Worm (Caenorhabditis elegans): ENCODE measurements around the gene chil-5.
"Not testable (repeated sequence)": the region's sequence is repeated elsewhere in the genome, so short reads cannot be mapped to it uniquely, and the experiment has no call there.

The chil-5 gene

DNA sequence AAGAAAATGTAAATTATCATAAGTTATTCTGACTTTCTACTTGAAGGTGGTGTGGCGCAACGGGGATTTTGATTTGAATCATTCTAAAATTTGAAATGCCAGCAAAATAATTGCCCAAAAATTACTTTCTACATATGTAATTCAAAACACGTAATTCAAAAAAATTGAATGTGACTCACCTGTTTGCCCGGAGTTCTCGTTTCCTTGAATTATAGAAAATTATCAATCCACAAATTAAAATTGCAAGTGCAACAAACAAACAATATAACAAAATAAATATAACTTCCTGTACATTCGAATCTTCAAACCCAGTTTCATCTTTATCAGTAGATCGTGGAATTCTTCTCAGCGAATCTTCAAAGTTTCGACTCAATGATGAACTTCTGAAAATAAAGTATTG lies 8.7 kb upstream of the chil-5 start:
- TF ChIP-seq unc-62 (GFP tag; optimal IDR thresholded peaks at IDR 0.05), result no peak

DNA sequence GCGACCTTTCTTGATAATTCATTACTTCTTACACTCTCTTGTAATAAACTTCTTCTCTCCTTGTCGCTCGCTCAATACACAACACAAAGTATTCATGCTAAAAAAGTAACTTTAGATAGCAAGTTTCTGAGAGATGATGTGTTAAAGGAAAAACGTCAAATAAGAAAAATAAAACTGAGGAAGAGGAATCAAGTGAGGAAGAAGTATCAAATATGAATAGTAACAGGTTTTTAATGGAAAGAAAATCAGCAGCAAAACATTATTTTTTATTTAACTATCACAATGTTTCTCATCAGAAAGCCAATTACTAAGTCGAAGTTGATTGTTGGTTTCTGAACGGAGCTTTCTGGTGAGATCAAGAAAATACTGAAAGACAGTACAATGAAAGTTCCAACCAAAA lies 6.9 kb upstream of the chil-5 start, which contains the start of gene chil-1:
chil-1 (minus strand) TSS at position 101 of the 400 bp plus-strand sequence.
- not testable (repeated sequence) for TF ChIP-seq unc-62 (GFP tag; optimal IDR thresholded peaks at IDR 0.05)

DNA sequence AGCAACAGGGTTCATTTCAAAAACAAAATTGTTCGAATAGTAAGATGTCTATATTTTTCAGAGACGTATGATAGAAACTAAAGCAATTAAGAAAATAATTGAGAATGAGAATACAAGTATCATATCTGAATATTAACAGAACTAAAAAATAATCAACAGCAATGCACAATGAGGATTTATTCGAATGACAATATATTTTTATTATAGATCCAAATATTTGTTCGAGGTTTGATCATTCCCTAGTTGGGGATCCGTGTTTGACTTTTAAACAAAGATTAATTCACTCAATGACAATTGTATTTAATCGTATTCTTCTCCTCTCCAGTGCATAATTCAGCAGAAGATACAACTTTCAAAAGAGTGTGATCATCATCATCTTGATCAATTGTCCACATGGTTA lies 2.7 kb upstream of the chil-5 start, which contains the start of gene C08H9.18:
C08H9.18 (minus strand) TSS at position 101 of the 400 bp plus-strand sequence.
- no peak for TF ChIP-seq unc-62 (GFP tag; optimal IDR thresholded peaks at IDR 0.05)

DNA sequence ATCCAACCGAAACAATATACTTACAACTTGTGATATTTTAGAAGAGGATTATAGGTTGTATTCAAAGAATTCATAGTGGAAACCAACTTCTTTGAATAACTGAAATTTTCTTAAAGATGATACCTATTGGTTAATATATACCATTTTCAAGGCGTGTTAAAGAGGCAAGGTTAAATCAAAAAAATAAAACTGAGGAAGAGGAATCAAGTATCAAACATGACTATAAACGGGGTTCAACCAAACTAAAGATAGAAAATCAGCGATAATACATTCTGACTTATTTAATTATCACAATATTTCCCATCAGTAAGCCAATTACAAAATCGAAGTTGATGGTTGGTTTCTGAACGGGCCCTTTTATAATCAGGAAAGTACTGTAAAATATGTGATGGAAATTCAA lies 1.9 kb upstream of the chil-5 start, which contains the start of gene chil-3:
chil-3 (minus strand) TSS at position 101 of the 400 bp plus-strand sequence.
- TF ChIP-seq unc-62 (GFP tag; optimal IDR thresholded peaks at IDR 0.05), result no peak

DNA sequence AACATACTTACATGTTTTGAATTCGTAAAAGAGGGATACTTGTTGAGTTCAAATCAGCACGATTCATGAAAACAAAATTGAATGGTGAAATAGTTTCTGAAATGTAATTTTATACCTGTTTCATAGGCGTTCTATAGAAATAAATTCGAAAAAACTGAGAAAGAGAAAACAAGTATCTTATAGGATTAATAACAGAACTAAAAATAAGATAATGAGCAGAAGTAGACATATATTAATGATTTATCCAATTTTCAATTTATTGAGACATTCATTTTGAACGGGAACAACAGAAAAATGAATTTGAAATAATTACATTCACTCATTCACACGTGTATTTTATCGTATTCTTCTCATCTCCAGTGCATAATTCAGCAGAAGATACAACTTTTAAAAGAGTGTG lies 1.7 kb downstream of the chil-5 start, which contains the start of gene chil-6:
chil-6 (minus strand) TSS at position 101 of the 400 bp plus-strand sequence.
- TF ChIP-seq unc-62 (GFP tag; optimal IDR thresholded peaks at IDR 0.05), result no peak

DNA sequence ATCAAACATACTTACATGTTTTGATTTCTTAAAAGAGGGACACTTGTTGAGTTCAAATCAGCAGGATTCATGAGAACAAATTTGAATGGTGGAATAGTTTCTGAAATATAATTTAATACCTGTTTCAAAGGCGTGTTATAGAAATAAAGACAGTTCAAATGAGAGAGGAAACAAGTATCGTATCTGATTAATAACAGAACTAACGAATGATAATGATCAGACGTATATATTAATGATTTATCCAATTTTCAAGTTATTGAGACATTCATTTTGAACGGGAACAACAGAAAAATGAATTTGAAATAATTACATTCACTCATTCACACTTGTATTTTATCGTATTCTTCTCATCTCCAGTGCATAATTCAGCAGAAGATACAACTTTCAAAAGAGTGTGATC lies 3.9 kb downstream of the chil-5 start, which contains the start of gene chil-4:
chil-4 (minus strand) TSS at position 101 of the 400 bp plus-strand sequence.
- no peak for TF ChIP-seq unc-62 (GFP tag; optimal IDR thresholded peaks at IDR 0.05)

DNA sequence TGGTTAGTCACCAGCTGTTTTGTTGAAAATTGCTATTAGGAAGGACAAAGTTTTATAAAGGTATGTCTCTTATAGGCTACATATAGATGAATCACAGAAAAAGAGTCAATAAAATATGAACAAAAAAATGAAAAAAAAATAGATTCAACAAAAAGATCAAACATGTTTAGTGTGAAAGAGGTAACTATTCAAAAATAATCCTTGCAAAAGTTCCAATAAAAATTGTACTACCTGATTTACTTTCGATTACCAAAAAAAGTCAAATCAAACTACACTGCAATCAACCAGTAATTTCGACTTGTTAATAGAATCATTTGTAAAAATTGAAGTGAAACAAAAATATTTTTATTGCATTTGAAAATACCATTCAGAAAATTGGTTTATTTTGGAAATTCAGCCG lies 8.5 kb downstream of the chil-5 start, which contains the start of gene ZK938.10:
ZK938.10 (minus strand) TSS at position 101 of the 400 bp plus-strand sequence.
- TF ChIP-seq unc-62 (GFP tag; optimal IDR thresholded peaks at IDR 0.05), result no peak

DNA sequence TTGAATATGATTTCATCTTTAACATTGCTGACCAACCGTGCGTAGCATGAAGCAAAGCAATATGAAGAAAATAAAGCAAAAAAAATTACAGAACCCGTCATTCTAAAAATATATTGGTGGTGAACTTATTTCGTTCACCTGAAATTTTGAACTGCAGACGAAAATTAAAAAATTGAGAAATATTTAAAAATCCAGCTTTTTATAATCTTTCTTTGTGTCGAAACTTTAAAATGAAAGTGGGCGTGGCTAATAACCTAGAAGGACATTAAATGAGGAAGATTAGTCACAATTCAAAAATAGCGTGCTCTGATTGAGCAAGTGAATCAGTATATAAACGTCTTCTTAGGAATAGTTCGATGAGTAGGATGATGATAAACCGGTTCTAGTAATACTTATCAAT lies 10.0 kb downstream of the chil-5 start, which contains the start of gene old-2:
old-2 (minus strand) TSS at position 101 of the 400 bp plus-strand sequence.
- no peak for TF ChIP-seq unc-62 (GFP tag; optimal IDR thresholded peaks at IDR 0.05)

DNA sequence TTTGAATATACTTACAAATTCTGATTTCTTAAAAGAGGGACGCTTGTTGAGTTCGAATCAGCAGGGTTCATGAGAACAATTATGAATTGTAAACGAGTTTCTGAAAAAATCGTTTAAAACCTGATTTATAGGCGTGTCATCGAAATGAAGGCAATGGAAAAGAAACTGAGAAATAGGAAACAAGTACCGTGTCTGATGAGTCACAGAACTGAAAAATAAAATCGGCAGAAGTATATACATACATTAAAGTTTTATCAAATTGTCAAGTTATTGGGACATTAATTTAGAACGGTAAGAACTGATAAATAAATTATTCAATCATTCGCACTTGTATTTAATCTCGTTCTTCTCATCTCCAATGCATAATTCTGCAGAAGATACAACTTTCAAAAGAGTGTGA lies 14.2 kb downstream of the chil-5 start, which contains the start of gene chil-9:
chil-9 (minus strand) TSS at position 101 of the 400 bp plus-strand sequence.
- TF ChIP-seq unc-62 (GFP tag; optimal IDR thresholded peaks at IDR 0.05), result no peak

DNA sequence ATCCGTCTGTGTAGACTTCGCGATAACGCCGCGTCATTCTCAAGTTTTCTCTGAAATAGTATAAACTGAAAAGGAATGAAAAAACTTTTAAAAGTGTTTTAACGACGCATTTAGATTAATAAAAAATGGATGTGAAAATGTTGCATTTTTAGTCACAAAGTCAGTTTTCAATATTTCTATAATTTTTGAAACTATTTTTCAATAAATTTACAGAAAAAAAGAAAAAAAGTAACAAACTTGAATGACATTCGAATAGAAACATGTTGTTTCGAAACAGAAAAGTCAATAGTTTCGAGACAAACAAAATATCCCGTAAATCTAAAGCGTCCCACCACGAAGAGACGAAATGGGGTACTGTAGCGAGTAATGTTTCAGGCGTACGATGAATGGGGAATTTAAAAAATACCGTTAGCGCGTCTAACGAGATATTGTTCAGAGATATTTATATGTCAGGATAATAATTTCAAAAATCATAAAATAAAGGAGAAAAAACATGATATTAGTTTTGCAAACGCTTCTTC lies 17.4 kb downstream of the chil-5 start, which contains the start of gene rnh-1.2:
rnh-1.2 (minus strand) TSS at position 51 of the 521 bp plus-strand sequence.
- no peak for TF ChIP-seq unc-62 (GFP tag; optimal IDR thresholded peaks at IDR 0.05)

DNA sequence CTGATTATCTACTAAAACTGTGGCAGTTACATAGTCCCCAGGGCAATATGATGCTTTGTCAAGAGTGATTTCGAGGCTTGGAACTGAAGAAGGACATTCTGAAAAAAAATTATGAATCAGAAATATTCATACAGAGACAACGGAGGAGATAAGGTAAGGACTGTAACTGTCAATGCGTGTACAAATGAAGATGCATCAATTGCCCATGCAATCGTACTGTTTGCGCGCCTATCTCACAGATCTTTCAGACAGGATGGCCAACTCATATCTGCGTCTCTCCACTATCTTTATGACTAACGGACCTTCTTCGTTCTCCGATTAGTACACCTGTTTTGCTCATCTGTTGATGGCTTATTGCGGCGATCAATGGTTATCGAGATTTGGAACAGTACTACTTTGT lies 19.2 kb downstream of the chil-5 start, which contains the start of gene ZK938.11:
ZK938.11 (minus strand) TSS at position 101 of the 400 bp plus-strand sequence.
- TF ChIP-seq unc-62 (GFP tag; optimal IDR thresholded peaks at IDR 0.05), result no peak

DNA sequence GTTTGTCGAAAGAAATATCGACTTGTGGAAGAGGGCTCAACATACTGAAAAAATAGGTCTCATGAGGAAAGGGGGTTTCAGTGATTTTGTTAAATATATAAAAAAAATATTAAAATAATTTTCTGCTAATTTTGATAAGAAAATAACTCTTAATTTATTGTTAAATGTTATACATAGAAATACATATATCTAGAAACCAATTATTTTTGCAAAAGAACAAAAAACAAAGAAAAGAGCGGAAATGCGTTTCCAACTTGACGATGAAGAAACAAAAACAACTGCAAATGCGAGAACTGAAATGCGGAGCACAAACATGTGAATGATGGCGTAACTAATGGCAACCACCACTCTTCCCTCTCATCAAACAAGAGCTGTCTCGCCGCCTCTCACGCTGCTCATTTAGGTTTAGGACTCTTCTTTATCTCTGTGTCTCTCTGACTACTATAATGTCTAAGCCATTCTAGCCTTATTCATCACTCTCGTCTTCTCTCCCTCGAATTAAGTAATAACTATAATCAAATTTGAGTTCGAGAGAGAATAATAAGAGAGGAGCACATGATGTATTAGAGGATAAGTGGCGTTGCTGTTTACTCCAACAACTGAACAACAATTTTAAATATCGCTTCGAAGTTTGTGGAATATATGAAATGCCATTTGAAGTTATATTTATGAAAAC lies 21.1 kb downstream of the chil-5 start, which contains the start of gene arrd-4:
arrd-4 (minus strand) TSS at position 51 of the 676 bp plus-strand sequence.
- no peak for TF ChIP-seq unc-62 (GFP tag; optimal IDR thresholded peaks at IDR 0.05)

DNA sequence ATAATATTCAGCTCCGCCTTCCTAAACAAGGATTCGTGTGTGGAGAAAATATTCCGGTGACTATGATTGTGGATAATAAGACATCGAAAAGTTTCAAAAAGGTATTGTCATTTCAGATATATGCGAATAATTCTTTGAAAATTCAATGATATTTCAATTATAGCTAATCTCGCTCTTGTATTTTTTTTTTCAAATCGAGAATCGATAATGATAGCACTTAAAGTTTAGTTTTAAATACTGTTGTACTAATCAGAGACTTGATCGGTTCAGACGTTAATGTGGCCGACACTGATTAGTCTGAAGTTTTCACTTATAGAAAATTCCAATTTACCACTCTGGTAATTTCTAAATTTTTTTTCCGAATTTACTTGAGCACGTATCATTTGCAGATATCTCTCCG lies 23.5 kb downstream of the chil-5 start:
- no peak for TF ChIP-seq unc-62 (GFP tag; optimal IDR thresholded peaks at IDR 0.05)

DNA sequence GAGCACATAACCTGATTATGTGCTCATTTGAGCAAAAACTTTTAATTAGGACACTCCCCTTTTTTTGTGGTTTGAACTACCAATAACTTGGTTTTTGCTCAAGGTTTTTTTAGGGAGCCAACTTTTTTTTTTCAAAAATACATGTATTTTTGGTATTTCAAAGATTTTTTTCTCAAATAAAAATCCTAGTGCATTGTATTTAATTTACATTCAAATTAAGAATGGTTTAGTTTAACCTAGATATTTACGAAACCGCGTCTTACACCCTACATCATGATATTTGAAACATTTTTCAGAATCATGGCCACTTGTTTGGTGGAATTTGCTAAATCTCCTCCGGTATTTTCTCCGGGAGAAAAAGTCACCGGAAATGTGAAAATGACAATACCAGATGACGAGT lies 24.6 kb downstream of the chil-5 start, which contains the start of gene arrd-5:
arrd-5 (plus strand) TSS at position 301 of the 400 bp plus-strand sequence.
- no peak for TF ChIP-seq unc-62 (GFP tag; optimal IDR thresholded peaks at IDR 0.05)

DNA sequence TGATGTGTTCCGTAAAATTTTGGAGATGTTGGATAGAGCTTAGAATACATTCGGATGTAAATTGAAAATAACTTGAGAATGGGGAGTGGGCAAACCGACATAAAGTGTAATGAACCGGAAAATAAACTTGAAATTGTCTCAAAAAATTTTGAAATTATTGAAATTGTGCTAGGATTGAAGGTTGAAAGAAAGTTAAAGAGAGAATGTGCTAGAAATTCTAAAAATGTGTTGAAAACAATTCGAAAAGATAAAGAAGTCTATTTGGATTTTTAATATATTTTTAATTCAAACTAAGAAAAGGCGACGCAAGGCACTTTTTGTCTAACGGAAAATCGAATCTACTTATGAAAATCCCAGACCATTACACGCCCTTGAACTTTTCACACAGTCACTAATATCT lies 25.6 kb downstream of the chil-5 start, which contains the start of gene ZK938.3:
ZK938.3 (minus strand) TSS at position 101 of the 400 bp plus-strand sequence.
- no peak for TF ChIP-seq unc-62 (GFP tag; optimal IDR thresholded peaks at IDR 0.05)

DNA sequence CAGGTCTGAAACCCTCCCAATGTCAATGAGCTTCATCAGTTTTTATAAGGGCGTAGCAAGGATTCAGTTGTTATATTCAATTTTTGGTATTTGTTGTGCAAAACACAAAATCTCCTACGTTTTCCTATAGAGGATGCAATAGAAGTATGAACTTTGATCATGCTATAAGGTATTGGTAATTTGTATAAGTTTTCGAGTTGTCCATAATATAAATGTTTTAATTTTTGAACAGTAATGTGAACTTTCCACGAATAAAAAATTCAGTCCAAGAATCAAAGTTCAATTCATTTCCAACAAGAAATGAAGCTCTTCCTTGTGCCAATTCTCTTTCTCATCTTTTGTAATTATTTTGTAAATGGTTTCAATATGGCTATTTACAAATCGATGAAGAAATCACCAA lies 28.4 kb downstream of the chil-5 start, which contains the start of gene ZK938.12:
ZK938.12 (plus strand) TSS at position 301 of the 400 bp plus-strand sequence.
- no peak for TF ChIP-seq unc-62 (GFP tag; optimal IDR thresholded peaks at IDR 0.05)
